Worm (Caenorhabditis elegans) whole organism, L3 larva: ENCODE data around the gene fkh-3.

Experiments
- R02D3.7 ChIP-seq: fragments of 150-350 bp; optimal IDR thresholded peaks from 2 replicates; lab custom pipeline; 2014; ENCODE audit warnings: missing biosample characterization, missing genetic modification characterization
- ZK546.5 ChIP-seq: sonication (generic microtip); optimal IDR thresholded peaks from 2 replicates; lab custom pipeline; 2017; ENCODE audit warnings: missing biosample characterization, missing genetic modification characterization
- aly-2 ChIP-seq: fragments of 150-350 bp; optimal IDR thresholded peaks from 2 replicates; lab custom pipeline; 2014; ENCODE audit warnings: missing biosample characterization, missing genetic modification characterization
- ama-1 ChIP-seq: fragments of 150-350 bp; optimal IDR thresholded peaks from 2 replicates; lab custom pipeline; 2018
- ceh-16 ChIP-seq: sonication (generic microtip); optimal IDR thresholded peaks from 2 replicates; lab custom pipeline; 2017; ENCODE audit warnings: missing biosample characterization, missing genetic modification characterization
- ceh-28 ChIP-seq: fragments of 150-350 bp; optimal IDR thresholded peaks from 2 replicates; lab custom pipeline; 2014; ENCODE audit warnings: missing biosample characterization, missing genetic modification reagents, missing genetic modification characterization
- ceh-82 ChIP-seq: fragments of 150-350 bp; optimal IDR thresholded peaks from 2 replicates; lab custom pipeline; 2014; ENCODE audit warnings: missing biosample characterization, missing genetic modification characterization
- ceh-9 ChIP-seq: sonication (generic microtip); optimal IDR thresholded peaks from 2 replicates; lab custom pipeline; 2018; ENCODE audit warnings: missing biosample characterization, missing genetic modification characterization
- daf-12 ChIP-seq: fragments of 150-350 bp; optimal IDR thresholded peaks from 2 replicates; lab custom pipeline; 2014; ENCODE audit warnings: missing biosample characterization, missing genetic modification reagents, missing genetic modification characterization
- egl-27 ChIP-seq: sonication (generic microtip); optimal IDR thresholded peaks from 4 replicates; lab custom pipeline; 2017; ENCODE audit warnings: missing biosample characterization, missing genetic modification reagents, missing genetic modification characterization
- egl-5 ChIP-seq: fragments of 150-350 bp; optimal IDR thresholded peaks from 2 replicates; lab custom pipeline; 2017; ENCODE audit warnings: missing biosample characterization, missing genetic modification reagents, missing genetic modification characterization, inconsistent platforms
- elt-1 ChIP-seq: fragments of 150-350 bp; optimal IDR thresholded peaks from 2 replicates; lab custom pipeline; 2014; ENCODE audit warnings: missing biosample characterization, missing genetic modification characterization
- elt-2 ChIP-seq: sonication (generic microtip); optimal IDR thresholded peaks from 2 replicates; lab custom pipeline; 2016; ENCODE audit warnings: missing genetic modification reagents, mild to moderate bottlenecking, missing genetic modification characterization, missing compliant biosample characterization
- elt-3 ChIP-seq, 3 experiments: fragments of 150-350 bp in 1 of 3; sonication (generic microtip) in 2 of 3; optimal IDR thresholded peaks; 2 replicates in 2 of 3; 4 replicates in 1 of 3; lab custom pipeline; 2014 to 2017; ENCODE audit warnings: missing biosample characterization in 3 of 3, missing genetic modification characterization in 3 of 3
- eor-1 ChIP-seq, 2 experiments: fragments of 150-350 bp; optimal IDR thresholded peaks; 2 replicates each; lab custom pipeline; 2014 to 2018; ENCODE audit warnings: missing biosample characterization in 2 of 2, missing genetic modification characterization in 2 of 2
- fkh-10 ChIP-seq: sonication (generic microtip); optimal IDR thresholded peaks from 2 replicates; lab custom pipeline; 2017; ENCODE audit warnings: missing biosample characterization, missing genetic modification reagents, missing genetic modification characterization
- fkh-2 ChIP-seq: fragments of 150-350 bp; optimal IDR thresholded peaks from 2 replicates; lab custom pipeline; 2014; ENCODE audit warnings: missing biosample characterization, missing genetic modification reagents, missing genetic modification characterization
- fos-1 ChIP-seq: fragments of 150-350 bp; optimal IDR thresholded peaks from 2 replicates; lab custom pipeline; 2014; ENCODE audit warnings: missing biosample characterization, missing genetic modification characterization
- hmg-11 ChIP-seq: sonication (generic microtip); optimal IDR thresholded peaks from 2 replicates; lab custom pipeline; 2016; ENCODE audit warnings: missing genetic modification characterization, missing compliant biosample characterization
- jun-1 ChIP-seq: fragments of 150-350 bp; optimal IDR thresholded peaks from 2 replicates; lab custom pipeline; 2014; ENCODE audit warnings: missing biosample characterization, missing genetic modification reagents, missing genetic modification characterization
- lin-15B ChIP-seq: fragments of 150-350 bp; optimal IDR thresholded peaks from 2 replicates; lab custom pipeline; 2014; ENCODE audit warnings: missing biosample characterization, missing genetic modification characterization
- lin-39 ChIP-seq: fragments of 150-350 bp; optimal IDR thresholded peaks from 2 replicates; lab custom pipeline; 2018; ENCODE audit warnings: missing biosample characterization, missing genetic modification reagents, missing genetic modification characterization
- lsy-12 ChIP-seq: sonication (generic microtip); optimal IDR thresholded peaks from 2 replicates; lab custom pipeline; 2016; ENCODE audit warnings: mild to moderate bottlenecking, missing genetic modification characterization, missing compliant biosample characterization
- mdl-1 ChIP-seq: fragments of 150-350 bp; optimal IDR thresholded peaks from 2 replicates; lab custom pipeline; 2014; ENCODE audit warnings: missing biosample characterization, missing genetic modification characterization
- mml-1 ChIP-seq: fragments of 150-350 bp; sonication (generic microtip); optimal IDR thresholded peaks from 3 replicates; lab custom pipeline; 2014; ENCODE audit warnings: missing biosample characterization, missing genetic modification characterization
- nfya-1 ChIP-seq: sonication (generic microtip); optimal IDR thresholded peaks from 2 replicates; lab custom pipeline; 2017; ENCODE audit warnings: missing genetic modification characterization, mild to moderate bottlenecking, missing compliant biosample characterization, antibody characterized with exemption, moderate library complexity; ENCODE audit not compliant: insufficient read depth
- nhr-11 ChIP-seq: fragments of 150-350 bp; optimal IDR thresholded peaks from 2 replicates; lab custom pipeline; 2014; ENCODE audit warnings: missing biosample characterization, missing genetic modification characterization
- nhr-12 ChIP-seq: fragments of 150-350 bp; optimal IDR thresholded peaks from 2 replicates; lab custom pipeline; 2014; ENCODE audit warnings: missing biosample characterization, missing genetic modification characterization
- nhr-23 ChIP-seq: fragments of 150-350 bp; optimal IDR thresholded peaks from 2 replicates; lab custom pipeline; 2014; ENCODE audit warnings: missing biosample characterization, missing genetic modification reagents, missing genetic modification characterization
- nhr-237 ChIP-seq: fragments of 150-350 bp; optimal IDR thresholded peaks from 2 replicates; lab custom pipeline; 2014; ENCODE audit warnings: missing biosample characterization, missing genetic modification characterization
- nhr-25 ChIP-seq: sonication (generic microtip); optimal IDR thresholded peaks from 2 replicates; lab custom pipeline; 2017; ENCODE audit warnings: missing biosample characterization, missing genetic modification characterization
- nhr-28 ChIP-seq: fragments of 150-350 bp; optimal IDR thresholded peaks from 2 replicates; lab custom pipeline; 2014; ENCODE audit warnings: missing biosample characterization, missing genetic modification characterization
- nhr-43 ChIP-seq: sonication (generic microtip); optimal IDR thresholded peaks from 2 replicates; lab custom pipeline; 2016; ENCODE audit warnings: mild to moderate bottlenecking, missing genetic modification characterization, missing compliant biosample characterization; ENCODE audit not compliant: poor library complexity, severe bottlenecking
- nhr-67 ChIP-seq: fragments of 150-350 bp; optimal IDR thresholded peaks from 2 replicates; lab custom pipeline; 2014; ENCODE audit warnings: missing biosample characterization, missing genetic modification characterization
- nhr-76 ChIP-seq: fragments of 150-350 bp; sonication (generic microtip); optimal IDR thresholded peaks from 5 replicates; lab custom pipeline; 2014; ENCODE audit warnings: missing biosample characterization, missing genetic modification characterization
- nhr-77 ChIP-seq: fragments of 150-350 bp; optimal IDR thresholded peaks from 2 replicates; lab custom pipeline; 2014; ENCODE audit warnings: missing biosample characterization, missing genetic modification characterization
- pha-4 ChIP-seq: fragments of 150-350 bp; optimal IDR thresholded peaks from 2 replicates; lab custom pipeline; 2014; ENCODE audit warnings: missing biosample characterization, missing genetic modification reagents, missing genetic modification characterization
- pqm-1 ChIP-seq: fragments of 150-350 bp; optimal IDR thresholded peaks from 2 replicates; lab custom pipeline; 2017; ENCODE audit warnings: missing biosample characterization, missing genetic modification characterization, inconsistent platforms
- sea-2 ChIP-seq: fragments of 150-350 bp; sonication (generic microtip); optimal IDR thresholded peaks from 4 replicates; lab custom pipeline; 2014; ENCODE audit warnings: missing biosample characterization, missing genetic modification reagents, missing genetic modification characterization
- skn-1 ChIP-seq: fragments of 150-350 bp; optimal IDR thresholded peaks from 2 replicates; lab custom pipeline; 2014; ENCODE audit warnings: missing biosample characterization, missing genetic modification characterization
- snpc-4 ChIP-seq: fragments of 150-350 bp; optimal IDR thresholded peaks from 2 replicates; lab custom pipeline; 2014; ENCODE audit warnings: missing biosample characterization, missing genetic modification characterization
- tbx-2 ChIP-seq: sonication (generic microtip); optimal IDR thresholded peaks from 2 replicates; lab custom pipeline; 2016; ENCODE audit warnings: mild to moderate bottlenecking, missing genetic modification characterization, missing compliant biosample characterization
- unc-39 ChIP-seq: sonication (generic microtip); optimal IDR thresholded peaks from 4 replicates; lab custom pipeline; 2017; ENCODE audit warnings: missing biosample characterization, missing genetic modification characterization
- unc-62 ChIP-seq: fragments of 150-350 bp; sonication (generic microtip); optimal IDR thresholded peaks from 4 replicates; lab custom pipeline; 2014; ENCODE audit warnings: missing biosample characterization, missing genetic modification reagents, missing genetic modification characterization
- zag-1 ChIP-seq: fragments of 150-350 bp; optimal IDR thresholded peaks from 2 replicates; lab custom pipeline; 2014; ENCODE audit warnings: missing biosample characterization, missing genetic modification characterization
- ztf-11 ChIP-seq: fragments of 150-350 bp; optimal IDR thresholded peaks from 2 replicates; lab custom pipeline; 2014; ENCODE audit warnings: missing biosample characterization, missing genetic modification characterization
- ztf-4 ChIP-seq: fragments of 150-350 bp; optimal IDR thresholded peaks from 2 replicates; lab custom pipeline; 2014; ENCODE audit warnings: missing biosample characterization, missing genetic modification characterization

fkh-3 gene

ce11 chrX:13444267-13444666 lies 21.0 kb upstream of the fkh-3 start:
- TF ChIP-seq nfya-1 (tag; lab: Kevin White, UChicago) (no peak), ceh-28 (tag; lab: Kevin White, UChicago) (no peak), fkh-2 (tag; lab: Kevin White, UChicago) (no peak), lin-39 (no peak), lin-15B (tag; lab: Kevin White, UChicago) (no peak), zag-1 (no peak), mdl-1 (no peak), pha-4 (tag; lab: Kevin White, UChicago) (no peak), elt-2 (tag; lab: Kevin White, UChicago) (no peak), unc-39 (tag; lab: Kevin White, UChicago) (no peak), nhr-23 (tag; lab: Kevin White, UChicago) (no peak)

- no peak for TF ChIP-seq lin-39
- no peak for TF ChIP-seq aly-2 (tag; lab: Kevin White, UChicago)
- no peak for TF ChIP-seq pqm-1
- TF ChIP-seq skn-1 (tag; lab: Kevin White, UChicago) = no peak
- no peak for TF ChIP-seq fkh-10
- TF ChIP-seq eor-1 (tag; optimal IDR thresholded peaks at IDR 0.05; lab: Kevin White, UChicago) = no peak
- TF ChIP-seq elt-3 (tag; optimal IDR thresholded peaks at IDR 0.05; lab: Kevin White, UChicago) = no peak
- no peak for TF ChIP-seq ZK546.5
- no peak for TF ChIP-seq ceh-9
- no peak for TF ChIP-seq nhr-77
- TF ChIP-seq egl-5 (tag; lab: Kevin White, UChicago) = no peak
These were observed 20.0 kb upstream of the fkh-3 start for ce11 chrX:13443283-13443682.

ce11 chrX:13442446-13442845 lies 19.2 kb upstream of the fkh-3 start:
- TF ChIP-seq ZK546.5 (no peak), aly-2 (tag; lab: Kevin White, UChicago) (no peak), daf-12 (tag; lab: Kevin White, UChicago) (no peak), nhr-67 (tag; lab: Kevin White, UChicago) (no peak), lin-39 (peak; percentile 33), lsy-12 (tag; lab: Kevin White, UChicago) (peak; percentile 44), nhr-76 (tag; lab: Kevin White, UChicago) (no peak), nhr-237 (no peak), nhr-28 (tag; lab: Kevin White, UChicago) (no peak), zag-1 (no peak), lin-15B (tag; lab: Kevin White, UChicago) (no peak), mml-1 (no peak), nhr-77 (no peak), skn-1 (tag; lab: Kevin White, UChicago) (peak; percentile 15), sea-2 (GFP tag; lab: Kevin White, UChicago) (no peak), fos-1 (tag; lab: Kevin White, UChicago) (no peak), hmg-11 (tag; lab: Kevin White, UChicago) (peak; percentile 26), elt-3 (tag; optimal IDR thresholded peaks at IDR 0.05; lab: Kevin White, UChicago) (no peak), unc-62 (GFP tag; lab: Kevin White, UChicago) (no peak), ama-1 (lab: Kevin White, UChicago) (no peak), pqm-1 (no peak), elt-1 (no peak), tbx-2 (tag; lab: Kevin White, UChicago) (peak; percentile 44), nhr-43 (peak; percentile 17), ztf-11 (no peak), egl-5 (tag; lab: Kevin White, UChicago) (no peak), eor-1 (tag; optimal IDR thresholded peaks at IDR 0.05; lab: Kevin White, UChicago) (no peak), unc-39 (tag; lab: Kevin White, UChicago) (no peak), pha-4 (tag; lab: Kevin White, UChicago) (peak; percentile 54), fkh-2 (tag; lab: Kevin White, UChicago) (no peak), ceh-16 (tag; lab: Kevin White, UChicago) (no peak), nhr-25 (tag; lab: Kevin White, UChicago) (no peak), mdl-1 (no peak), R02D3.7 (no peak), ceh-28 (tag; lab: Kevin White, UChicago) (peak; percentile 21), nhr-23 (tag; lab: Kevin White, UChicago) (peak; percentile 27), jun-1 (tag; lab: Kevin White, UChicago) (no peak), nhr-12 (no peak), nhr-11 (tag; lab: Kevin White, UChicago) (no peak), nfya-1 (tag; lab: Kevin White, UChicago) (no peak), egl-27 (no peak), ceh-9 (no peak), ceh-82 (peak; percentile 44), ztf-4 (no peak), elt-2 (tag; lab: Kevin White, UChicago) (peak; percentile 23), fkh-10 (no peak), snpc-4 (tag; lab: Kevin White, UChicago) (no peak)
